Worm (Caenorhabditis elegans) whole organism, L1 larva: ENCODE measurements around the gene C13G3.1.
A peak's percentile ranks its signal among the peaks of the same experiment; 100 is the strongest.

Source experiments
- C04F5.9 ChIP-seq: sonication (generic microtip); optimal IDR thresholded peaks from 2 replicates; lab custom pipeline; 2016; ENCODE audit warnings: missing genetic modification characterization, missing compliant biosample characterization
- F16B12.6 ChIP-seq: fragments of 150-350 bp; optimal IDR thresholded peaks from 2 replicates; lab custom pipeline; 2014; ENCODE audit warnings: missing biosample characterization, missing genetic modification characterization
- Y116A8C.19 ChIP-seq: sonication (generic microtip); optimal IDR thresholded peaks from 2 replicates; lab custom pipeline; 2016; ENCODE audit warnings: missing compliant biosample characterization, missing genetic modification characterization, borderline replicate concordance
- alr-1 ChIP-seq: fragments of 200-800 bp; sonication (Bioruptor generic); optimal IDR thresholded peaks from 2 replicates; lab custom pipeline; 2018; ENCODE audit warnings: borderline replicate concordance, mild to moderate bottlenecking, missing genetic modification characterization, missing compliant biosample characterization
- aly-2 ChIP-seq: fragments of 150-350 bp; optimal IDR thresholded peaks from 2 replicates; lab custom pipeline; 2014; ENCODE audit warnings: missing biosample characterization, missing genetic modification characterization
- blmp-1 ChIP-seq: fragments of 150-350 bp; optimal IDR thresholded peaks from 2 replicates; lab custom pipeline; 2014; ENCODE audit warnings: missing biosample characterization, missing genetic modification characterization
- ceh-63 ChIP-seq: fragments of 200-800 bp; sonication (Bioruptor generic); optimal IDR thresholded peaks from 2 replicates; lab custom pipeline; 2018; ENCODE audit warnings: mild to moderate bottlenecking, missing genetic modification characterization, missing compliant biosample characterization
- ceh-8 ChIP-seq: fragments of 200-800 bp; sonication (Bioruptor generic); optimal IDR thresholded peaks from 2 replicates; lab custom pipeline; 2018; ENCODE audit warnings: mild to moderate bottlenecking, missing genetic modification characterization, moderate library complexity, missing compliant biosample characterization
- ceh-90 ChIP-seq: sonication (generic microtip); optimal IDR thresholded peaks from 2 replicates; lab custom pipeline; 2016; ENCODE audit warnings: missing genetic modification characterization, missing compliant biosample characterization
- ces-1 ChIP-seq: fragments of 150-350 bp; optimal IDR thresholded peaks from 2 replicates; lab custom pipeline; 2014; ENCODE audit warnings: missing biosample characterization, missing genetic modification reagents, missing genetic modification characterization
- dpl-1 ChIP-seq, 3 experiments: fragments of 150-350 bp in 2 of 3; sonication (generic microtip) in 1 of 3; optimal IDR thresholded peaks; 2 replicates each; lab custom pipeline; 2014 to 2017; ENCODE audit warnings: missing biosample characterization in 3 of 3, missing genetic modification characterization in 3 of 3, missing genetic modification reagents in 3 of 3
- dsc-1 ChIP-seq: sonication (generic microtip); optimal IDR thresholded peaks from 2 replicates; lab custom pipeline; 2016; ENCODE audit warnings: mild to moderate bottlenecking, missing genetic modification characterization, missing compliant biosample characterization
- efl-1 ChIP-seq, 4 experiments: fragments of 150-350 bp; optimal IDR thresholded peaks in 3 of 4; peaks in 1 of 4; 1 replicate in 1 of 4; 2 replicates in 3 of 4; lab custom pipeline; 2014; ENCODE audit warnings: missing biosample characterization in 2 of 4, missing genetic modification characterization in 2 of 4, missing genetic modification reagents in 2 of 4
- egl-13 ChIP-seq: sonication (generic microtip); optimal IDR thresholded peaks from 2 replicates; lab custom pipeline; 2016; ENCODE audit warnings: missing genotype, missing genetic modification reagents, missing genetic modification characterization, missing compliant biosample characterization
- ets-5 ChIP-seq: fragments of 200-800 bp; sonication (Bioruptor generic); IDR thresholded peaks from 2 replicates; pipeline ENCODE4 v1.3.6; 2022; ENCODE audit warnings: missing genetic modification characterization, missing compliant biosample characterization
- fkh-10 ChIP-seq: sonication (generic microtip); optimal IDR thresholded peaks from 2 replicates; lab custom pipeline; 2017; ENCODE audit warnings: missing biosample characterization, missing genetic modification reagents, missing genetic modification characterization
- fkh-4 ChIP-seq: sonication (generic microtip); optimal IDR thresholded peaks from 2 replicates; lab custom pipeline; 2016; ENCODE audit warnings: missing compliant biosample characterization, missing genetic modification characterization, borderline replicate concordance
- fkh-8 ChIP-seq: sonication (generic microtip); optimal IDR thresholded peaks from 2 replicates; lab custom pipeline; 2016; ENCODE audit warnings: mild to moderate bottlenecking, missing genetic modification characterization, missing compliant biosample characterization
- hlh-17 ChIP-seq: fragments of 200-800 bp; sonication (Bioruptor generic); optimal IDR thresholded peaks from 2 replicates; lab custom pipeline; 2018; ENCODE audit warnings: missing genetic modification characterization, mild to moderate bottlenecking, missing compliant biosample characterization, moderate library complexity, borderline replicate concordance
- hlh-4 ChIP-seq: sonication (generic microtip); optimal IDR thresholded peaks from 2 replicates; lab custom pipeline; 2016; ENCODE audit warnings: mild to moderate bottlenecking, missing genetic modification characterization, missing compliant biosample characterization
- irx-1 ChIP-seq: sonication (generic microtip); optimal IDR thresholded peaks from 2 replicates; lab custom pipeline; 2016; ENCODE audit warnings: missing genetic modification characterization, missing compliant biosample characterization
- jun-1 ChIP-seq: fragments of 150-350 bp; optimal IDR thresholded peaks from 2 replicates; lab custom pipeline; 2014; ENCODE audit warnings: missing biosample characterization, missing genetic modification reagents, missing genetic modification characterization
- lin-13 ChIP-seq: fragments of 150-350 bp; optimal IDR thresholded peaks from 2 replicates; lab custom pipeline; 2014; ENCODE audit warnings: missing biosample characterization, missing genetic modification reagents, missing genetic modification characterization
- lin-15B ChIP-seq: fragments of 150-350 bp; sonication (generic microtip); optimal IDR thresholded peaks from 3 replicates; lab custom pipeline; 2014; ENCODE audit warnings: missing biosample characterization, missing genetic modification characterization
- lin-39 ChIP-seq: fragments of 150-350 bp; optimal IDR thresholded peaks from 2 replicates; lab custom pipeline; 2014; ENCODE audit warnings: missing biosample characterization, missing genetic modification reagents, missing genetic modification characterization
- lir-3 ChIP-seq: sonication (generic microtip); optimal IDR thresholded peaks from 2 replicates; lab custom pipeline; 2016; ENCODE audit warnings: mild to moderate bottlenecking, missing genetic modification characterization, moderate library complexity, missing compliant biosample characterization; ENCODE audit not compliant: poor library complexity
- lsy-2 ChIP-seq, 2 experiments: fragments of 150-350 bp; optimal IDR thresholded peaks; 2 replicates each; lab custom pipeline; 2014; ENCODE audit warnings: missing biosample characterization in 2 of 2, missing genetic modification characterization in 2 of 2
- mdl-1 ChIP-seq, 2 experiments: fragments of 150-350 bp; optimal IDR thresholded peaks; 2 replicates each; lab custom pipeline; 2014 to 2017; ENCODE audit warnings: missing biosample characterization in 2 of 2, missing genetic modification characterization in 2 of 2, inconsistent platforms in 1 of 2
- mef-2 ChIP-seq: fragments of 150-350 bp; optimal IDR thresholded peaks from 2 replicates; lab custom pipeline; 2014; ENCODE audit warnings: missing biosample characterization, missing genetic modification characterization
- mep-1 ChIP-seq: fragments of 150-350 bp; optimal IDR thresholded peaks from 2 replicates; lab custom pipeline; 2014; ENCODE audit warnings: missing biosample characterization, missing genetic modification characterization
- nhr-20 ChIP-seq: sonication (generic microtip); optimal IDR thresholded peaks from 2 replicates; lab custom pipeline; 2016; ENCODE audit warnings: mild to moderate bottlenecking, missing genetic modification characterization, missing compliant biosample characterization
- nhr-237 ChIP-seq: fragments of 150-350 bp; optimal IDR thresholded peaks from 2 replicates; lab custom pipeline; 2014; ENCODE audit warnings: missing biosample characterization, missing genetic modification characterization
- nhr-47 ChIP-seq: sonication (generic microtip); optimal IDR thresholded peaks from 2 replicates; lab custom pipeline; 2016; ENCODE audit warnings: mild to moderate bottlenecking, missing genetic modification characterization, moderate library complexity, missing compliant biosample characterization
- nhr-71 ChIP-seq: sonication (generic microtip); optimal IDR thresholded peaks from 2 replicates; lab custom pipeline; 2016; ENCODE audit warnings: mild to moderate bottlenecking, missing genetic modification characterization, moderate library complexity, missing compliant biosample characterization
- nhr-77 ChIP-seq: fragments of 150-350 bp; optimal IDR thresholded peaks from 2 replicates; lab custom pipeline; 2014; ENCODE audit warnings: missing biosample characterization, missing genetic modification characterization
- nhr-85 ChIP-seq: sonication (generic microtip); peaks from one replicate; lab custom pipeline; 2016; ENCODE audit warnings: missing genetic modification characterization, inconsistent platforms, missing compliant biosample characterization
- pax-3 ChIP-seq: fragments of 200-800 bp; sonication (Bioruptor generic); optimal IDR thresholded peaks from 2 replicates; lab custom pipeline; 2018; ENCODE audit warnings: mild to moderate bottlenecking, missing genetic modification characterization, moderate library complexity, missing compliant biosample characterization
- rnt-1 ChIP-seq: sonication (generic microtip); optimal IDR thresholded peaks from 2 replicates; lab custom pipeline; 2016; ENCODE audit warnings: mild to moderate bottlenecking, missing genetic modification characterization, moderate library complexity, missing compliant biosample characterization
- snpc-4 ChIP-seq: fragments of 150-350 bp; optimal IDR thresholded peaks from 2 replicates; lab custom pipeline; 2014; ENCODE audit warnings: missing biosample characterization, missing genetic modification characterization
- sox-4 ChIP-seq: sonication (generic microtip); optimal IDR thresholded peaks from 2 replicates; lab custom pipeline; 2016; ENCODE audit warnings: missing genetic modification characterization, missing compliant biosample characterization
- sptf-1 ChIP-seq: fragments of 150-350 bp; optimal IDR thresholded peaks from 2 replicates; lab custom pipeline; 2014; ENCODE audit warnings: missing biosample characterization, missing genetic modification characterization
- sup-37 ChIP-seq: fragments of 200-800 bp; sonication (Bioruptor generic); optimal IDR thresholded peaks from 2 replicates; lab custom pipeline; 2018; ENCODE audit warnings: mild to moderate bottlenecking, missing genetic modification characterization, missing compliant biosample characterization
- unc-130 ChIP-seq: fragments of 150-350 bp; optimal IDR thresholded peaks from 2 replicates; lab custom pipeline; 2017; ENCODE audit warnings: missing biosample characterization, missing genetic modification characterization, inconsistent platforms
- unc-98 ChIP-seq: fragments of 200-800 bp; sonication (Bioruptor generic); IDR thresholded peaks from 2 replicates; pipeline ENCODE4 v1.3.6; 2022; ENCODE audit warnings: missing genetic modification characterization, missing compliant biosample characterization
- vab-15 ChIP-seq: sonication (generic microtip); optimal IDR thresholded peaks from 2 replicates; lab custom pipeline; 2017; ENCODE audit warnings: missing genotype, mild to moderate bottlenecking, missing genetic modification characterization, missing compliant biosample characterization
- zip-4 ChIP-seq: fragments of 200-800 bp; sonication (Bioruptor generic); optimal IDR thresholded peaks from 2 replicates; lab custom pipeline; 2018; ENCODE audit warnings: mild to moderate bottlenecking, missing genetic modification characterization, moderate library complexity, missing compliant biosample characterization

Gene C13G3.1

ce11 chrV:11033241-11033640 lies 21.0 kb upstream of the C13G3.1 start:
- TF ChIP-seq sox-4 (no peak), hlh-4 (tag; lab: Kevin White, UChicago) (peak; percentile 94), nhr-47 (peak; percentile 34), aly-2 (tag; lab: Kevin White, UChicago) (no peak), fkh-10 (peak; percentile 2), fkh-8 (peak; percentile 47), Y116A8C.19 (tag; lab: Kevin White, UChicago) (no peak), nhr-71 (tag; lab: Kevin White, UChicago) (peak; percentile 42)

ce11 chrV:11030675-11031074 lies 18.4 kb upstream of the C13G3.1 start:
- TF ChIP-seq nhr-237 (tag; lab: Kevin White, UChicago) = no peak
- TF ChIP-seq lir-3 (tag; lab: Kevin White, UChicago) = no peak
- TF ChIP-seq nhr-77 (tag; lab: Kevin White, UChicago) = no peak
- TF ChIP-seq unc-98 (GFP tag; lab: Robert Waterston, UW) = no peak
- no peak for TF ChIP-seq dsc-1
- no peak for TF ChIP-seq nhr-71 (tag; lab: Kevin White, UChicago)
- TF ChIP-seq irx-1 (tag; lab: Kevin White, UChicago) = no peak

ce11 chrV:11029309-11029708 lies 17.0 kb upstream of the C13G3.1 start:
- TF ChIP-seq sup-37 = peak; percentile 45
- no peak for TF ChIP-seq nhr-237 (tag; lab: Kevin White, UChicago)
- TF ChIP-seq unc-130 (tag; lab: Kevin White, UChicago) = peak; percentile 30
- peak; percentile 90 to 93 (median 93) for TF ChIP-seq dpl-1 (GFP tag; optimal IDR thresholded peaks at IDR 0.05; lab: Kevin White, UChicago)
- TF ChIP-seq sptf-1 (tag; lab: Kevin White, UChicago) = no peak
- peak; percentile 32 to 72 for TF ChIP-seq lsy-2 (tag; optimal IDR thresholded peaks at IDR 0.05; lab: Kevin White, UChicago)
- TF ChIP-seq mep-1 (tag; lab: Kevin White, UChicago) = peak; percentile 59
- TF ChIP-seq lin-39 = peak; percentile 0
- peak; percentile 81 for TF ChIP-seq nhr-20 (tag; lab: Kevin White, UChicago)
- TF ChIP-seq hlh-4 (tag; lab: Kevin White, UChicago) = no peak
- TF ChIP-seq fkh-4 (tag; lab: Kevin White, UChicago) = peak; percentile 87
- peak; percentile 53 for TF ChIP-seq jun-1 (tag; lab: Kevin White, UChicago)
- TF ChIP-seq alr-1 (tag; lab: Kevin White, UChicago) = no peak
- peak; percentile 90 for TF ChIP-seq ceh-90
- peak; percentile 46; the same call in 1 of the 2 replicates for TF ChIP-seq unc-98 (GFP tag; lab: Robert Waterston, UW)
- TF ChIP-seq nhr-47 = peak; percentile 86
- TF ChIP-seq ets-5 (GFP tag; lab: Robert Waterston, UW) = no peak
- peak; percentile 67 for TF ChIP-seq blmp-1 (tag; lab: Kevin White, UChicago)
- peak; percentile 66 for TF ChIP-seq egl-13 (tag; lab: Kevin White, UChicago)
- TF ChIP-seq sox-4 = peak; percentile 74
- peak; percentile 86 for TF ChIP-seq irx-1 (tag; lab: Kevin White, UChicago)
- TF ChIP-seq vab-15 (tag; lab: Kevin White, UChicago) = no peak
- peak; percentile 56 for TF ChIP-seq lin-13 (GFP tag; lab: Kevin White, UChicago)
- TF ChIP-seq mef-2 (tag; lab: Kevin White, UChicago) = no peak
- no peak for TF ChIP-seq hlh-17 (GFP tag; lab: Kevin White, UChicago)
- TF ChIP-seq lir-3 (tag; lab: Kevin White, UChicago) = peak; percentile 93
- peak; percentile 55 for TF ChIP-seq ceh-8 (GFP tag; lab: Kevin White, UChicago)
- peak; percentile 94 for TF ChIP-seq nhr-85
- TF ChIP-seq C04F5.9 (tag; lab: Kevin White, UChicago) = peak; percentile 72
- peak; percentile 78 for TF ChIP-seq dsc-1
- TF ChIP-seq ceh-63 (GFP tag; lab: Kevin White, UChicago) = no peak
- TF ChIP-seq snpc-4 = peak; percentile 22
- peak; percentile 12 for TF ChIP-seq F16B12.6 (tag; lab: Kevin White, UChicago)
- peak; percentile 96 for TF ChIP-seq rnt-1 (tag; lab: Kevin White, UChicago)
- peak; percentile 56 for TF ChIP-seq Y116A8C.19 (tag; lab: Kevin White, UChicago)
- peak; percentile 60 for TF ChIP-seq lin-15B
- peak in 1 of 2 experiments; percentile 28 for TF ChIP-seq mdl-1 (tag; optimal IDR thresholded peaks at IDR 0.05; lab: Kevin White, UChicago)
- TF ChIP-seq ces-1 (GFP tag; lab: Kevin White, UChicago) = no peak
- TF ChIP-seq pax-3 = peak; percentile 80
- peak; percentile 83 for TF ChIP-seq nhr-71 (tag; lab: Kevin White, UChicago)
- peak; percentile 11 for TF ChIP-seq zip-4 (GFP tag; lab: Kevin White, UChicago)
- TF ChIP-seq efl-1 (optimal IDR thresholded peaks at IDR 0.05; lab: Kevin White, UChicago) = peak; percentile 95 to 97
- peak; percentile 93 to 99 for TF ChIP-seq efl-1 (GFP tag; optimal IDR thresholded peaks at IDR 0.05 in 1 of 2; lab: Kevin White, UChicago)
